Worm (Caenorhabditis elegans): Measurements from ENCODE around the gene egl-3.

- TF ChIP-seq sptf-2 (GFP tag; optimal IDR thresholded peaks at IDR 0.05) (no peak), lsl-1 (GFP tag; optimal IDR thresholded peaks at IDR 0.05) (no peak), snpc-3.4 (tag; optimal IDR thresholded peaks at IDR 0.05) (no peak)
Observed at ce11 chrV:10154698-10155097, 18.9 kb downstream of the egl-3 start, which contains the start of gene srsx-29.
